Fruit fly (Drosophila melanogaster) Kc167 (cell line): ENCODE measurements around the gene CG5895.

Experiments
- Myc ChIP-seq: fragments of >200 bp; optimal IDR thresholded peaks from 2 replicates; lab custom pipeline; 2017; ENCODE audit warnings: missing external identifiers
- Sin3A ChIP-seq: fragments of >200 bp; optimal IDR thresholded peaks from 2 replicates; lab custom pipeline; 2018; ENCODE audit warnings: missing external identifiers
- h ChIP-seq: fragments of >200 bp; optimal IDR thresholded peaks from 3 replicates; lab custom pipeline; 2018; ENCODE audit warnings: missing external identifiers
- insv ChIP-seq: fragments of >200 bp; optimal IDR thresholded peaks from 3 replicates; lab custom pipeline; 2018; ENCODE audit warnings: missing external identifiers
- psq ChIP-seq: fragments of >200 bp; optimal IDR thresholded peaks from 2 replicates; lab custom pipeline; 2017; ENCODE audit warnings: missing external identifiers
- ttk ChIP-seq: sonication (Bioruptor generic); optimal IDR thresholded peaks from 2 replicates; lab custom pipeline; 2017; ENCODE audit warnings: missing external identifiers

dm6 chr3L:16019144-16020006 lies 15.9 kb upstream of the CG5895 start:
- TF ChIP-seq Myc (no peak), Sin3A (lab: Kevin White, UChicago) (no peak), psq (no peak), h (lab: Kevin White, UChicago) (no peak), insv (no peak), ttk (lab: Kevin White, UChicago) (no peak)
